Worm (Caenorhabditis elegans) whole organism, L2 larva: Measurements from ENCODE around the gene T19C3.5.

ENCODE experiments used
- elt-1 ChIP-seq: fragments of 150-350 bp; optimal IDR thresholded peaks from 2 replicates; lab custom pipeline; 2014; ENCODE audit warnings: missing biosample characterization, missing genetic modification characterization
- lsy-2 ChIP-seq, 2 experiments: fragments of 150-350 bp in 1 of 2; sonication (generic microtip) in 1 of 2; optimal IDR thresholded peaks; 2 replicates each; lab custom pipeline; 2014 to 2017; ENCODE audit warnings: missing biosample characterization in 2 of 2, missing genetic modification characterization in 2 of 2
- nhr-21 ChIP-seq: fragments of 150-350 bp; optimal IDR thresholded peaks from 2 replicates; lab custom pipeline; 2014; ENCODE audit warnings: missing biosample characterization, missing genetic modification characterization
- skn-1 ChIP-seq: sonication (generic microtip); optimal IDR thresholded peaks from 2 replicates; lab custom pipeline; 2017; ENCODE audit warnings: missing biosample characterization, missing genetic modification characterization
- unc-62 ChIP-seq: fragments of 150-350 bp; optimal IDR thresholded peaks from 2 replicates; lab custom pipeline; 2014; ENCODE audit warnings: missing biosample characterization, missing genetic modification reagents, missing genetic modification characterization

DNA sequence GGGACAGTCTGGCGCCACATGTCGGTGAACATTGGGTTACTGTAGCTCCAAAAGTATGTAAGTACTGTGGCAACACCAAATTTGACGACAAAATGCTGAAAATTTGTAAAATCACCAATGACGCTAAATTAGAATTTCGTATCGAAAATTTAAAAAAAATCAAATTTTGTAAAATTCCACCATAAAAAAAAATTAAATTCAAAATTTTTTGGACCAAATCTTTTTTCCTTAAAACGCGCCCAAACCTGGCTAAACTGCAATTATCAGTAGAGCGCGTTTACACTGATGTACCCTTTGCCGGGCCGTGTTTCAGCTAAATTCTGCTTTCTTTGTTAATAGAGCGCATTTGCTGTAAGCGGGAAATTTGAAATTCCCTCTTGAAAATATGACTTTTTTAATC, 3.7 kb upstream of the T19C3.5 start, which contains the start of gene T19C3.6:
- no peak for TF ChIP-seq unc-62 (GFP tag; lab: Kevin White, UChicago)
- TF ChIP-seq lsy-2 (tag; optimal IDR thresholded peaks at IDR 0.05; lab: Kevin White, UChicago), result no peak
- no peak for TF ChIP-seq skn-1 (tag; lab: Kevin White, UChicago)
- TF ChIP-seq elt-1, result no peak
- no peak for TF ChIP-seq nhr-21 (tag; lab: Kevin White, UChicago)
